Fruit fly (Drosophila melanogaster) whole organism: ENCODE measurements around the gene AP-1sigma.

Experiments
- CG8478 ChIP-seq: fragments of >200 bp; optimal IDR thresholded peaks from 2 replicates; lab custom pipeline; 2018; ENCODE audit warnings: inconsistent platforms
- Dll ChIP-seq: fragments of >200 bp; optimal IDR thresholded peaks from 2 replicates; lab custom pipeline; 2017
- EcR ChIP-seq, 2 experiments: fragments of >200 bp; optimal IDR thresholded peaks; 2 replicates each; lab custom pipeline; 2017; ENCODE audit warnings: missing biosample characterization in 2 of 2, missing genetic modification characterization in 2 of 2, missing genetic modification reagents in 2 of 2
- pan ChIP-seq: fragments of >200 bp; optimal IDR thresholded peaks from 2 replicates; lab custom pipeline; 2017
- usp ChIP-seq: fragments of >200 bp; optimal IDR thresholded peaks from 2 replicates; lab custom pipeline; 2017; ENCODE audit warnings: missing biosample characterization, missing genetic modification characterization, mixed read lengths

DNA sequence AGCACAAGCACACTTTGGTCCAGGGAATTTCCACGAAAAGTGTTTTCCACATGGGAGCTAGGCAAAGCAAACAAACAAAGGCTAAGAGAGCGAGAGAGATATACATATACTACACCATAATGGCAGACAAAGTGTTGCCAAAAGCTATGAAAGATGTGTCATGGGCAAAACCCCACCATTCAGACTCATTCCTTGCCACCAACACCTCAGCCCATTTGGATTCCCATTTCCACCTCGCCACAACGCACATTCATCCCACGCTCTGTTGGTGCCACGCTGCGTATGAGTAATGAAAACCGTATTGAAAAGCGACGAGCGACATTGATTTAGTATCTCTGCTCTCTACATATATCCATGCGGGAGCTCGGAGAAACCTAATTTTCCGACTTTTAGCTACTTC is 50.4 kb downstream of the AP-1sigma start:
- no peak for TF ChIP-seq EcR (GFP tag; optimal IDR thresholded peaks at IDR 0.05; lab: Kevin White, UChicago)
- TF ChIP-seq usp (GFP tag; lab: Kevin White, UChicago), result no peak
- no peak for TF ChIP-seq CG8478 (lab: Kevin White, UChicago)
- TF ChIP-seq Dll, result no peak
- TF ChIP-seq pan, result no peak
